Worm (Caenorhabditis elegans) whole organism, mixed stage, embryonic: Measurements from ENCODE around the gene ZK180.6.

Experiments used
- blmp-1 ChIP-seq: fragments of 150-350 bp; optimal IDR thresholded peaks from 2 replicates; lab custom pipeline; 2014; ENCODE audit warnings: missing biosample characterization, missing genetic modification characterization
- elt-1 ChIP-seq: sonication (generic microtip); optimal IDR thresholded peaks from 2 replicates; lab custom pipeline; 2017; ENCODE audit warnings: missing genetic modification characterization, mild to moderate bottlenecking, missing compliant biosample characterization, antibody characterized with exemption, moderate library complexity, borderline replicate concordance; ENCODE audit not compliant: insufficient read depth
- elt-3 ChIP-seq: fragments of 150-350 bp; optimal IDR thresholded peaks from 2 replicates; lab custom pipeline; 2014; ENCODE audit warnings: missing biosample characterization, missing genetic modification characterization
- hlh-1 ChIP-seq: fragments of 150-350 bp; optimal IDR thresholded peaks from 2 replicates; lab custom pipeline; 2014; ENCODE audit warnings: missing biosample characterization, missing genetic modification reagents, missing genetic modification characterization
- lsy-2 ChIP-seq: fragments of 150-350 bp; optimal IDR thresholded peaks from 2 replicates; lab custom pipeline; 2014; ENCODE audit warnings: missing biosample characterization, missing genetic modification characterization
- nhr-237 ChIP-seq: fragments of 150-350 bp; optimal IDR thresholded peaks from 2 replicates; lab custom pipeline; 2014; ENCODE audit warnings: missing biosample characterization, missing genetic modification characterization
- nhr-28 ChIP-seq: fragments of 150-350 bp; optimal IDR thresholded peaks from 2 replicates; lab custom pipeline; 2014; ENCODE audit warnings: missing biosample characterization, missing genetic modification characterization
- pha-4 ChIP-seq: fragments of 150-350 bp; optimal IDR thresholded peaks from 2 replicates; lab custom pipeline; 2018; ENCODE audit warnings: missing biosample characterization, missing genetic modification reagents, missing genetic modification characterization
- snpc-4 ChIP-seq: fragments of 150-350 bp; optimal IDR thresholded peaks from 2 replicates; lab custom pipeline; 2014; ENCODE audit warnings: missing biosample characterization, missing genetic modification characterization
- ztf-11 ChIP-seq: fragments of 150-350 bp; optimal IDR thresholded peaks from 2 replicates; lab custom pipeline; 2014; ENCODE audit warnings: missing biosample characterization, missing genetic modification characterization

DNA sequence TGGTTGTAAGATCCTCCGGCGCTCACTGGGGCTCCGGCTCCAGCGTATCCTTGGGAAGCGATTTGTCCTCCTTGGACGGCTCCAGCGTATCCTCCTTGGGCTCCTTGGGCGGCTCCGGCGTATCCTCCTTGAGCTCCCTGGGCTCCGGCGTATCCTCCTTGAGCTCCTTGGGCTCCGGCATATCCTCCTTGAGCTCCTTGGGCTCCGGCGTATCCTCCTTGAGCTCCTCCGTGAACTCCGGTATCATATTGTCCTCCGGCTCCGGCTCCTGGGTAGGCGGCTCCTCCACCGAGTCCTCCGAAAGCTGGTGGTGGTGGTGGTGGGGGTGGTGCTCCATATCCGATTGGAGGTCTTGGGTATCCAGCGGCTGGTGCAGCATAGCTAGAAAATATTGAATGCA lies 8.4 kb downstream of the ZK180.6 start:
- TF ChIP-seq elt-1 (no peak), pha-4 (tag; lab: Kevin White, UChicago) (no peak), nhr-28 (tag; lab: Kevin White, UChicago) (no peak), blmp-1 (tag; lab: Kevin White, UChicago) (no peak), snpc-4 (no peak), lsy-2 (no peak), ztf-11 (tag; lab: Kevin White, UChicago) (no peak), hlh-1 (no peak), nhr-237 (no peak), elt-3 (tag; lab: Kevin White, UChicago) (no peak)
